Fruit fly (Drosophila melanogaster): ENCODE data around the gene RpL34a.

RpL34a gene

DNA sequence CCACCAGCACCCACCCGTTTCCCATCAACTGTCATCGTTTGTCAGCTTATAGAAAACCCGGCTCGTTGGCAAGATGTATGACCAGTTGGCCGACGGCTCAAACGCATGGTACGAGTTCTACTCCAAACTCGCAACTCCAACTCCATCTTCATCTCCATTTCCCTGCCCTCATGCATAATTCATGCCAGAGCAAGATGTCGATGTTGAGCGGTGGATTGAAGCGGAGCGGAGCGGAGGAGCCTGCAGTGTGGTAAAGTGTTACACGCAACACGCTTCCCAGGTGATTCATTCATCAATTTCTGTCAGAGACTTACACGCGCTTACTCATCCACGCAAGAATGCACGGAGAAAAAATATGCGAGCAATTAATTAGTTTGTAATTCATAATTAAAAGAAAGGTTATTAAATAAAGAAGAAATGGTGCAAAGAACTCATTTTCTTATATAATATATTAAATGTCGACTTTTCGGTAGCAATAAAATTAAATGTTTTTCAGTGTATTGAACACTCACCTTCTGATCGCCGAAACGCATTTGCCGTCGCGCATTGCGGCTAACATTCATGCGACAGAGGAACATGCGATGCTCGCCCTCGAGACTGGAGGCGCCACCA, 22.4 kb upstream of the RpL34a start (continued):
- TF ChIP-seq hbn (GFP tag; IDR thresholded peaks at IDR 0.05; ENCODE audit: partially characterized antibody), result no peak
- no peak for TF ChIP-seq CG3726 (GFP tag; IDR thresholded peaks at IDR 0.05)
- TF ChIP-seq CG10209 (GFP tag; optimal IDR thresholded peaks at IDR 0.05), result peak; percentile 24
- 0 out of 2 replicates have a peak, but pooled peaks have one; percentile 18 for TF ChIP-seq ap (GFP tag; IDR thresholded peaks at IDR 0.05)
- TF ChIP-seq pho (GFP tag; optimal IDR thresholded peaks at IDR 0.05), result no peak
- no peak for TF ChIP-seq bowl (GFP tag; IDR thresholded peaks at IDR 0.05)
- TF ChIP-seq nerfin-2 (GFP tag; IDR thresholded peaks at IDR 0.05; ENCODE audit: partially characterized antibody), result no peak
- TF ChIP-seq cato (GFP tag; optimal IDR thresholded peaks at IDR 0.05; ENCODE audit: borderline replicate concordance), result no peak
- TF ChIP-seq grn (GFP tag; optimal IDR thresholded peaks at IDR 0.05), result no peak
- TF ChIP-seq ems (GFP tag; optimal IDR thresholded peaks at IDR 0.05), result no peak
- TF ChIP-seq CG31224 (GFP tag; IDR thresholded peaks at IDR 0.05), result no peak
- no peak for TF ChIP-seq Ets97D (GFP tag; optimal IDR thresholded peaks at IDR 0.05)
- TF ChIP-seq CG1792 (GFP tag; optimal IDR thresholded peaks at IDR 0.05), result no peak
- no peak for TF ChIP-seq Hmr (GFP tag; optimal IDR thresholded peaks at IDR 0.05)
- peak; percentile 70 for TF ChIP-seq CG14710 (tag; optimal IDR thresholded peaks at IDR 0.05)
- TF ChIP-seq CG4854 (GFP tag; optimal IDR thresholded peaks at IDR 0.05), result no peak
- no peak for TF ChIP-seq chm (GFP tag; IDR thresholded peaks at IDR 0.05)
- TF ChIP-seq jing (GFP tag; optimal IDR thresholded peaks at IDR 0.05), result no peak
- TF ChIP-seq maf-S (GFP tag; optimal IDR thresholded peaks at IDR 0.05), result no peak
- no peak for TF ChIP-seq dati (GFP tag; IDR thresholded peaks at IDR 0.05)
- TF ChIP-seq pan (optimal IDR thresholded peaks at IDR 0.05), result no peak
- TF ChIP-seq pan (GFP tag; optimal IDR thresholded peaks at IDR 0.05 in 1 of 2, IDR thresholded peaks at IDR 0.05 in 1 of 2), result peak in 1 of 2 experiments; percentile 61
- TF ChIP-seq E2f2 (GFP tag; IDR thresholded peaks at IDR 0.05), result no peak
- peak; percentile 54 for TF ChIP-seq CG10366 (GFP tag; IDR thresholded peaks at IDR 0.05)
- no peak for TF ChIP-seq Neu2 (GFP tag; optimal IDR thresholded peaks at IDR 0.05; ENCODE audit: borderline replicate concordance)
- no peak for TF ChIP-seq fd102C (GFP tag; optimal IDR thresholded peaks at IDR 0.05)
- peak; percentile 33 for TF ChIP-seq CG5245 (GFP tag; optimal IDR thresholded peaks at IDR 0.05)
- no peak for TF ChIP-seq CG4404 (GFP tag; IDR thresholded peaks at IDR 0.05)
- TF ChIP-seq CG15696 (tag; optimal IDR thresholded peaks at IDR 0.05), result peak; percentile 42
- TF ChIP-seq B-H1 (GFP tag; IDR thresholded peaks at IDR 0.05), result peak; percentile 47; the same call in 1 of the 3 replicates
- no peak for TF ChIP-seq Camta (GFP tag; optimal IDR thresholded peaks at IDR 0.05)
- TF ChIP-seq dm (GFP tag; optimal IDR thresholded peaks at IDR 0.05), result no peak
- peak; percentile 9 for TF ChIP-seq bab2 (GFP tag; optimal IDR thresholded peaks at IDR 0.05)
- TF ChIP-seq Asciz (GFP tag; optimal IDR thresholded peaks at IDR 0.05), result peak; percentile 50
- no peak for TF ChIP-seq ato (GFP tag; IDR thresholded peaks at IDR 0.05; ENCODE audit: partially characterized antibody)
- no peak for TF ChIP-seq Hmx (GFP tag; optimal IDR thresholded peaks at IDR 0.05)
- TF ChIP-seq pum (GFP tag; optimal IDR thresholded peaks at IDR 0.05), result no peak
- TF ChIP-seq D19A (tag; optimal IDR thresholded peaks at IDR 0.05), result peak; percentile 60
- peak; percentile 53 for TF ChIP-seq ATbp (GFP tag; optimal IDR thresholded peaks at IDR 0.05)
- TF ChIP-seq CG32772 (GFP tag; IDR thresholded peaks at IDR 0.05), result no peak
- no peak for TF ChIP-seq Ravus (GFP tag; IDR thresholded peaks at IDR 0.05)
- no peak for TF ChIP-seq CG15479 (GFP tag; optimal IDR thresholded peaks at IDR 0.05)
- peak; percentile 15 for TF ChIP-seq lilli (GFP tag; optimal IDR thresholded peaks at IDR 0.05)
- peak; percentile 66 for TF ChIP-seq gsb-n (tag; optimal IDR thresholded peaks at IDR 0.05)
- 0 out of 2 replicates have a peak, but pooled peaks have one; percentile 38 for TF ChIP-seq Drgx (GFP tag; IDR thresholded peaks at IDR 0.05)
- TF ChIP-seq CG3847 (GFP tag; IDR thresholded peaks at IDR 0.05), result peak; percentile 22; the same call in 1 of the 2 replicates
- peak; percentile 27; the same call in 1 of the 2 replicates for TF ChIP-seq CG4730 (GFP tag; IDR thresholded peaks at IDR 0.05)
- no peak for TF ChIP-seq Gug (GFP tag; IDR thresholded peaks at IDR 0.05)
- TF ChIP-seq CG18262 (tag; optimal IDR thresholded peaks at IDR 0.05), result peak; percentile 78
- no peak for TF ChIP-seq tup (GFP tag; optimal IDR thresholded peaks at IDR 0.05)
- peak; percentile 78; the same call in 2 of the 3 replicates for TF ChIP-seq gce (GFP tag; IDR thresholded peaks at IDR 0.05)
